Worm (Caenorhabditis elegans) whole organism, late embryonic: ENCODE measurements around the gene K02D10.8.

ENCODE experiments used
- C08G9.2 ChIP-seq: sonication (generic microtip); optimal IDR thresholded peaks from 2 replicates; lab custom pipeline; 2016; ENCODE audit warnings: mild to moderate bottlenecking, missing genetic modification characterization, moderate library complexity, missing compliant biosample characterization
- C38D4.7 ChIP-seq: fragments of 200-800 bp; sonication (Bioruptor generic); optimal IDR thresholded peaks from 2 replicates; lab custom pipeline; 2018; ENCODE audit warnings: mild to moderate bottlenecking, missing genetic modification characterization, moderate library complexity, missing compliant biosample characterization
- F13H6.1 ChIP-seq: sonication (generic microtip); optimal IDR thresholded peaks from 2 replicates; lab custom pipeline; 2016; ENCODE audit warnings: missing genetic modification characterization, missing compliant biosample characterization
- dve-1 ChIP-seq: sonication (generic microtip); optimal IDR thresholded peaks from 2 replicates; lab custom pipeline; 2017; ENCODE audit warnings: antibody characterized with exemption, mild to moderate bottlenecking, missing genetic modification characterization, missing compliant biosample characterization
- ets-4 ChIP-seq: sonication (generic microtip); optimal IDR thresholded peaks from 2 replicates; lab custom pipeline; 2016; ENCODE audit warnings: missing genetic modification characterization, missing compliant biosample characterization
- fkh-10 ChIP-seq: fragments of 150-350 bp; optimal IDR thresholded peaks from 2 replicates; lab custom pipeline; 2014; ENCODE audit warnings: missing biosample characterization, missing genetic modification reagents, missing genetic modification characterization
- gmeb-2 ChIP-seq: sonication (generic microtip); optimal IDR thresholded peaks from 2 replicates; lab custom pipeline; 2016; ENCODE audit warnings: missing genetic modification characterization, inconsistent platforms, missing compliant biosample characterization
- lin-11 ChIP-seq: fragments of 200-800 bp; sonication (Bioruptor generic); optimal IDR thresholded peaks from 2 replicates; lab custom pipeline; 2018; ENCODE audit warnings: mild to moderate bottlenecking, missing genetic modification characterization, missing compliant biosample characterization
- nhr-11 ChIP-seq: fragments of 150-350 bp; optimal IDR thresholded peaks from 2 replicates; lab custom pipeline; 2014; ENCODE audit warnings: missing biosample characterization, missing genetic modification characterization
- pax-1 ChIP-seq: fragments of 150-350 bp; optimal IDR thresholded peaks from 2 replicates; lab custom pipeline; 2014; ENCODE audit warnings: missing biosample characterization, missing genetic modification characterization
- pqm-1 ChIP-seq: sonication (generic microtip); optimal IDR thresholded peaks from 2 replicates; lab custom pipeline; 2016; ENCODE audit warnings: missing genetic modification characterization, missing compliant biosample characterization
- unc-42 ChIP-seq: sonication (generic microtip); optimal IDR thresholded peaks from 2 replicates; lab custom pipeline; 2016; ENCODE audit warnings: missing genotype, missing genetic modification characterization, missing compliant biosample characterization
- ztf-16 ChIP-seq: sonication (generic microtip); optimal IDR thresholded peaks from 2 replicates; lab custom pipeline; 2017; ENCODE audit warnings: missing genetic modification characterization, missing compliant biosample characterization

ce11 chrIII:8771162-8771561 lies 15.0 kb upstream of the K02D10.8 start, which contains the start of gene K02D10.2:
- TF ChIP-seq ets-4 (no peak), lin-11 (tag; lab: Kevin White, UChicago) (no peak), pax-1 (tag; lab: Kevin White, UChicago) (no peak), fkh-10 (no peak), unc-42 (tag; lab: Kevin White, UChicago) (no peak), F13H6.1 (tag; lab: Kevin White, UChicago) (no peak), gmeb-2 (tag; lab: Kevin White, UChicago) (no peak), pqm-1 (tag; lab: Kevin White, UChicago) (no peak), ztf-16 (tag; lab: Kevin White, UChicago) (no peak), C08G9.2 (tag; lab: Kevin White, UChicago) (no peak), C38D4.7 (GFP tag; lab: Kevin White, UChicago) (no peak), nhr-11 (tag; lab: Kevin White, UChicago) (no peak), dve-1 (tag; lab: Kevin White, UChicago) (no peak)
